Worm (Caenorhabditis elegans) whole organism, L4/young adult: Measurements from ENCODE around the gene col-93.
"Not testable (repeated sequence)": the region's sequence is repeated elsewhere in the genome, so short reads cannot be mapped to it uniquely, and the experiment has no call there.

ENCODE experiments used
- W03F9.2 ChIP-seq: fragments of 150-350 bp; optimal IDR thresholded peaks from 2 replicates; lab custom pipeline; 2014; ENCODE audit warnings: missing biosample characterization, missing genetic modification characterization
- dao-5 ChIP-seq: sonication (generic microtip); optimal IDR thresholded peaks from 2 replicates; lab custom pipeline; 2016; ENCODE audit warnings: missing genotype, missing genetic modification characterization, moderate library complexity, missing compliant biosample characterization
- him-1 ChIP-seq: sonication (generic microtip); optimal IDR thresholded peaks from 2 replicates; lab custom pipeline; 2016; ENCODE audit warnings: missing genotype, missing genetic modification reagents, missing genetic modification characterization, missing compliant biosample characterization

Gene col-93

ce11 chrIII:10985559-10986036 lies at the start of gene col-93:
col-93 (minus strand) TSS chrIII:10985609.
- TF ChIP-seq him-1 (tag; lab: Kevin White, UChicago) (no peak), dao-5 (tag; lab: Kevin White, UChicago) (no peak), W03F9.2 (tag; lab: Kevin White, UChicago) (no peak)

DNA sequence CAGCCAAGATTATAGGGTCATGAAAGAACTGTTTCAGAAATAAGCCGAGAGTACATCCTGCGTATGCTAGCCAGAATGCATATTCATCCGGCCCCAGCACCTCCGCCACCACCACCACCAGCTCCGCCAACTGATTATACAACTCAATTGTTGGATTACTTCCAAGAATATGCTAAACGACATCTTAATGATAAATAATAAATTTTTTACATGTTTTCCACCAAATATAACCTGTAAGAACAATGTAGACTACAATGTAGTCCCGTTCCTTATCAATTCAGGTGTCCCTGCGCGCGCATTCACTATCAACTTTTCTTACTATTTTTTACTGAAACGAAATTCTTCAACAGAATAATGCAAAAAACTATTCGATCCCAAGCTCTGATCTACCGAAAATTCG lies 47.5 kb upstream of the col-93 start, which contains the start of gene Y48A6B.9:
Gene Y48A6B.9, plus strand, starts transcription at position 301 of the 400 bp plus-strand sequence.
- no peak for TF ChIP-seq W03F9.2 (tag; lab: Kevin White, UChicago)
- no peak for TF ChIP-seq him-1 (tag; lab: Kevin White, UChicago)
- no peak for TF ChIP-seq dao-5 (tag; lab: Kevin White, UChicago)

DNA sequence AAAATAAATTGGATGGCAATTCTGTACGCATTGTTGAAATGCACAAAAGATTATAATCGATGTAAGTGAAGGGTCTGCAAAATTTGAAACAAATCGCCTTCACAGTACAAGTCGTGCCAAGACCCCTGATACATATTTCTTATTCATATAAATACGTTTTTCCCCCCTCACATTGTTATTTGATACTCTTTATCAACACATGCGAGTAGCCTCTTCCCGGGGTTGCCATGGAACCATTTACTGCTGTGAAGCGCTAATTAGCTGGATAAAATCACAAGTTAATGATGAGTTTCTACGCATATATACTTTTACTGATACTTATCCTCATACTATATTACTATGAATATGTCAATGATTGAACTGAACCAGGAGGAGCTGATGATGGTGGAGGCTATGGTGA lies 45.9 kb upstream of the col-93 start, which contains the start of gene Y48A6B.14:
Gene Y48A6B.14, plus strand, starts transcription at position 301 of the 400 bp plus-strand sequence.
- no peak for TF ChIP-seq him-1 (tag; lab: Kevin White, UChicago)
- no peak for TF ChIP-seq W03F9.2 (tag; lab: Kevin White, UChicago)
- no peak for TF ChIP-seq dao-5 (tag; lab: Kevin White, UChicago)

ce11 chrIII:11029337-11029736 lies 43.9 kb upstream of the col-93 start, which contains the start of gene Y48A6B.8:
Y48A6B.8 (minus strand) TSS chrIII:11029437.
- not testable (repeated sequence) for TF ChIP-seq dao-5, W03F9.2, him-1 (tag; lab: Kevin White, UChicago)

- no peak for TF ChIP-seq dao-5 (tag; lab: Kevin White, UChicago)
- TF ChIP-seq W03F9.2 (tag; lab: Kevin White, UChicago): peak; percentile 28
These were observed 41.2 kb upstream of the col-93 start, which contains the start of gene Y48A6B.7 for ce11 chrIII:11026516-11027048. Y48A6B.7 (minus strand) TSS chrIII:11026566.

DNA sequence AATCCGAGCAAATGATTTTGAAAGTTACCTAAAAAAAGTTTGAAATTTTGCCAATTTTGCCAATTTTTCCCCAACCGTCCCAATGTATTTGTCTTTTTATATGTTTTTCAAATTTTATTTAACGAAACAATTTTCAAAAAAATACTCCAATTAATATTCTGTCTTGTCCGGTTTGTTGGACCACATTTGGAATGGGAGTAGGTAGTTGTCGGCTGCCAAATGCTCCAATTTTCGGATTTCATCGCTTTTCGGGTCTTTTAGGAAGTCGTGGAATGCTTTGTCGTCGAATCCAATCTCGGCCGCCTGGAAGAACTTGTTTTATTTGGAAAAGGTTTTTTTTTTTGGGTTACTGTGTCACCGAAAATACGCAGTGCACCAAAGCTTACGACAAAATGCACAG lies 39.7 kb upstream of the col-93 start:
- TF ChIP-seq dao-5 (tag; lab: Kevin White, UChicago) (no peak), him-1 (tag; lab: Kevin White, UChicago) (no peak), W03F9.2 (tag; lab: Kevin White, UChicago) (no peak)

ce11 chrIII:11022278-11022677 lies 36.9 kb upstream of the col-93 start:
- TF ChIP-seq him-1 (tag; lab: Kevin White, UChicago) (no peak), W03F9.2 (tag; lab: Kevin White, UChicago) (no peak), dao-5 (tag; lab: Kevin White, UChicago) (no peak)

DNA sequence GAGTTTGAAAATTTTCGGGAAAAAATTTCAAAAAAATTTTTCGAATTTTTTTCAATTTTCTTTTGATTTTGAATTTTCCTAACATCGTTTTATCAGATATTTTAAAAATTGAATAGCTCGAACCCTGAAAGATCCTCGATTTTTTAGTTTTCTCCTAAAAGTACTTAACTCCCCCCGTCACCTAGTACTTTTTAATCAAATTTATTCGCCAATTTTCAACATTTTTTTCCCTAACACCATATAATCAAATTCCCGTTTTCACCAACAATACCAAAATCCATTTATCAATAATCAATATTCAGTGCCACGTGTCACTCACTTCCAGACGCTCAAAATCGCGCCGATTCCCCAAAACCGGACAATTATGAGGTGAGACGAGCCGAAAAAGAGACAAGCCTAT lies 26.9 kb upstream of the col-93 start, which contains the start of gene kvs-4:
Gene kvs-4, plus strand, starts transcription at position 301 of the 400 bp plus-strand sequence.
- TF ChIP-seq dao-5 (tag; lab: Kevin White, UChicago) (no peak), him-1 (tag; lab: Kevin White, UChicago) (no peak), W03F9.2 (tag; lab: Kevin White, UChicago) (no peak)

ce11 chrIII:11010597-11010996 lies 25.2 kb upstream of the col-93 start:
- no peak for TF ChIP-seq W03F9.2 (tag; lab: Kevin White, UChicago)
- TF ChIP-seq him-1 (tag; lab: Kevin White, UChicago): no peak
- no peak for TF ChIP-seq dao-5 (tag; lab: Kevin White, UChicago)

DNA sequence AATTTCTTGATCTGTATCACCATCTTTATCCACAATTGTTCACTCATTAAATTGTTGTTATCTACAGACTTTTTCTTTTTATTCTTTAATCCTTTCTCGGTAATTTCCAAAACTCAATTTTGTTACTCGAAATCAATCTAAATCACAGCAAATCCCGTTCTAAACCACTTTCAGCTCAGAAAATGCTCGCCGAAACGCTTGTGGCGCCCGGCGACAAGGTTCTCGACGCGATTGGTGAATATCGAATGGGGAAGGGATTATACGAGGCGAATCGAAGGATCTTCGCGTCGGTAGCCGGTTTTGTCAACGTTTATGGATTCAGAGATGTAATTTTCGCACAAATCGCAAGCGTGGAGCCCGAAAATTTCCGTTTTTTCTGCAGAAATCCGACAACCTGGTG lies 23.5 kb upstream of the col-93 start, which contains the start of gene exos-1:
Gene exos-1, plus strand, starts transcription at position 175 of the 400 bp plus-strand sequence.
- TF ChIP-seq W03F9.2 (tag; lab: Kevin White, UChicago) (no peak), dao-5 (tag; lab: Kevin White, UChicago) (no peak), him-1 (tag; lab: Kevin White, UChicago) (no peak)

DNA sequence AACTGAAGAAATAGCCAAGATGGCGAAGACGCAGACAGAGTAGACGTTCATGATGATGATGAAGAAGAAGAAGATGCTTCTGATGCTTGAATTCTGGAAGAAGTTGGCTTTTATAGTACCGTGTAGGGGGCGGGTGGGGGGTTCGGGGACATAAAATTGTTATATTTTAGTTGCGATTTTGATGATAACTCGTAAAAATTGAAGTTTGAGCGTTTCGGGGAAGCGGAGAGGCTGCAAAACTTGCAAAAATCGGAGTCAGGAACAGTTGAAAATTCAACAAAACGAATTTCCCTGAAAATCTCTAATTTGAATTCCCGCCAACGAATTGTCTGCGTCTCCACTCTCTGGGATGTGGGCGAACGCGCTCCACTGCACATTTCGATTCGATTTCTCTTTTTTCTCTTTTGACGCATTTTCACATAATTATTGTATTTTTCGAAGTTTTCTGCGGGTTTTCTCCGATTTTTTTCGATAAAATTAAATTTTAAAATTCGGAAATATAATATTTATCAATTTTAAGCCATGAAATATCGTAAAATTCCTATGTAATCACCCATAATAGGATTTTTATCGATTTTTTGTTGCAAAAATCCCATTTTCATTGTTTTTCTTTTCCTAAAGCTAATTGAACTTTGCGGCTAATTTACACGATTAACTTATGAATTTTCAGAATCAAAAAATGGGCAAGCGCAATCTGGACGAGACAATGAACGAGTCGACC lies 22.3 kb upstream of the col-93 start, which contains the start of the genes fipr-17 and Y48A6B.3:
Gene fipr-17, minus strand, starts transcription at position 51 of the 721 bp plus-strand sequence.
Gene Y48A6B.3, plus strand, starts transcription at position 671 of the 721 bp plus-strand sequence.
- TF ChIP-seq W03F9.2 (tag; lab: Kevin White, UChicago) (peak; percentile 76), dao-5 (tag; lab: Kevin White, UChicago) (no peak)

ce11 chrIII:11002808-11003207 lies 17.4 kb upstream of the col-93 start:
- TF ChIP-seq W03F9.2 (tag; lab: Kevin White, UChicago) (no peak), him-1 (tag; lab: Kevin White, UChicago) (no peak), dao-5 (tag; lab: Kevin White, UChicago) (no peak)

ce11 chrIII:10995156-10995555 lies 9.7 kb upstream of the col-93 start, which contains the start of gene dmsr-5:
dmsr-5 (minus strand) TSS chrIII:10995256.
- TF ChIP-seq dao-5 (tag; lab: Kevin White, UChicago) (no peak), W03F9.2 (tag; lab: Kevin White, UChicago) (no peak), him-1 (tag; lab: Kevin White, UChicago) (no peak)
